Worm (Caenorhabditis elegans) whole organism, late embryonic: ENCODE data around the gene C15H9.4.

Experiments
- ama-1 ChIP-seq: fragments of 150-350 bp; optimal IDR thresholded peaks from 2 replicates; lab custom pipeline; 2014
- ceh-6 ChIP-seq: fragments of 200-800 bp; sonication (Bioruptor generic); optimal IDR thresholded peaks from 2 replicates; lab custom pipeline; 2018; ENCODE audit warnings: mild to moderate bottlenecking, missing genetic modification characterization, missing compliant biosample characterization
- nfya-1 ChIP-seq: sonication (generic microtip); optimal IDR thresholded peaks from 2 replicates; lab custom pipeline; 2017; ENCODE audit warnings: missing genetic modification characterization, mild to moderate bottlenecking, missing compliant biosample characterization, antibody characterized with exemption, moderate library complexity
- nhr-11 ChIP-seq: fragments of 150-350 bp; optimal IDR thresholded peaks from 2 replicates; lab custom pipeline; 2014; ENCODE audit warnings: missing biosample characterization, missing genetic modification characterization
- pha-4 ChIP-seq: fragments of 150-350 bp; optimal IDR thresholded peaks from 2 replicates; lab custom pipeline; 2018; ENCODE audit warnings: missing biosample characterization, missing genetic modification reagents, missing genetic modification characterization
- rnt-1 ChIP-seq: sonication (generic microtip); optimal IDR thresholded peaks from 2 replicates; lab custom pipeline; 2016; ENCODE audit warnings: missing genetic modification characterization, missing compliant biosample characterization
- tbx-2 ChIP-seq: sonication (generic microtip); optimal IDR thresholded peaks from 2 replicates; lab custom pipeline; 2016; ENCODE audit warnings: missing genetic modification characterization, missing compliant biosample characterization
- unc-3 ChIP-seq, 2 experiments: fragments of 200-800 bp in 1 of 2; sonication (Bioruptor generic) in 1 of 2; sonication (generic microtip) in 1 of 2; conservative IDR thresholded peaks in 1 of 2; optimal IDR thresholded peaks in 1 of 2; 2 replicates each; pipeline versions ENCODE4 v1.3.6 to Lab custom; 2016 to 2022; ENCODE audit warnings: missing compliant biosample characterization in 2 of 2, missing genetic modification characterization in 2 of 2, missing genetic modification reagents in 1 of 2
- unc-86 ChIP-seq: sonication (generic microtip); optimal IDR thresholded peaks from 2 replicates; lab custom pipeline; 2016; ENCODE audit warnings: missing genetic modification characterization, missing compliant biosample characterization

ce11 chrX:6084439-6084838 lies 13.0 kb upstream of the C15H9.4 start, which contains the start of gene C45B2.2:
- TF ChIP-seq tbx-2 (tag; lab: Kevin White, UChicago): no peak
- no peak for TF ChIP-seq unc-3 (GFP tag; conservative IDR thresholded peaks at IDR 0.05; lab: Robert Waterston, UW)
- TF ChIP-seq unc-3 (tag; optimal IDR thresholded peaks at IDR 0.05; lab: Kevin White, UChicago): no peak
- TF ChIP-seq nhr-11 (tag; lab: Kevin White, UChicago): no peak
- no peak for TF ChIP-seq ama-1 (lab: Kevin White, UChicago)
- TF ChIP-seq rnt-1 (tag; lab: Kevin White, UChicago): no peak
- TF ChIP-seq unc-86 (tag; lab: Kevin White, UChicago): no peak
- no peak for TF ChIP-seq ceh-6 (GFP tag; lab: Kevin White, UChicago)
- TF ChIP-seq nfya-1: no peak
- TF ChIP-seq pha-4 (tag; lab: Kevin White, UChicago): no peak
